Worm (Caenorhabditis elegans) whole organism, L2 larva: ENCODE measurements around the gene lbp-9.

Experiments
- elt-3 ChIP-seq: sonication (generic microtip); optimal IDR thresholded peaks from 2 replicates; lab custom pipeline; 2017; ENCODE audit warnings: missing biosample characterization, missing genetic modification characterization
- nhr-77 ChIP-seq: fragments of 150-350 bp; optimal IDR thresholded peaks from 2 replicates; lab custom pipeline; 2014; ENCODE audit warnings: missing biosample characterization, missing genetic modification characterization
- ztf-11 ChIP-seq: sonication (generic microtip); optimal IDR thresholded peaks from 2 replicates; lab custom pipeline; 2017; ENCODE audit warnings: missing biosample characterization, missing genetic modification characterization

DNA sequence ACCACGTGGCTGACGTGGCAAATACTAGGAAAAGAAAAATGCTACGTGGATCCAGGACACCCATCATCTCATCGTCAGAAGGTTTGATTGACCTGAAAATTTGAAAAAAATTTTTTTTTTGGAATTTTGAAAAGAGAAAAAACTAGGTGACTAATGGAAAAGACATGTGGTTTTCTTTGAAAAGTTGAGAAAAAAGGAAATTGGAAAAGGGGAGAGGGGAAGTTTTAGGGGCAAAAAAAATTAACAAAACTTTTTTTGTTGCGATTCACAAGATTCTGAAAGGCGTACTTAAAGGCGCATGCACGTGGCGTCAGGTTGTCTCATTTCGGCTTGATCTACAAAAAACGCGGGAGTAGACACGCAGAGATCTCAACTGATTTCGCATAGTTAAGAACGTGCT, 4.6 kb downstream of the lbp-9 start, which contains the start of gene Y40B10A.9:
- TF ChIP-seq ztf-11 (tag; lab: Kevin White, UChicago) (no peak), nhr-77 (tag; lab: Kevin White, UChicago) (no peak), elt-3 (tag; lab: Kevin White, UChicago) (no peak)
